Fruit fly (Drosophila melanogaster) whole organism: ENCODE measurements around the gene PCID2.

Experiments used
- CG8478 ChIP-seq: fragments of >200 bp; optimal IDR thresholded peaks from 2 replicates; lab custom pipeline; 2018; ENCODE audit warnings: inconsistent platforms
- Dll ChIP-seq: fragments of >200 bp; optimal IDR thresholded peaks from 2 replicates; lab custom pipeline; 2017
- EcR ChIP-seq, 2 experiments: fragments of >200 bp; optimal IDR thresholded peaks; 2 replicates each; lab custom pipeline; 2017; ENCODE audit warnings: missing biosample characterization in 2 of 2, missing genetic modification characterization in 2 of 2, missing genetic modification reagents in 2 of 2
- pan ChIP-seq: fragments of >200 bp; optimal IDR thresholded peaks from 2 replicates; lab custom pipeline; 2017
- psq ChIP-seq: fragments of >200 bp; optimal IDR thresholded peaks from 2 replicates; lab custom pipeline; 2017
- usp ChIP-seq: fragments of >200 bp; optimal IDR thresholded peaks from 2 replicates; lab custom pipeline; 2017; ENCODE audit warnings: missing biosample characterization, missing genetic modification characterization, mixed read lengths

DNA sequence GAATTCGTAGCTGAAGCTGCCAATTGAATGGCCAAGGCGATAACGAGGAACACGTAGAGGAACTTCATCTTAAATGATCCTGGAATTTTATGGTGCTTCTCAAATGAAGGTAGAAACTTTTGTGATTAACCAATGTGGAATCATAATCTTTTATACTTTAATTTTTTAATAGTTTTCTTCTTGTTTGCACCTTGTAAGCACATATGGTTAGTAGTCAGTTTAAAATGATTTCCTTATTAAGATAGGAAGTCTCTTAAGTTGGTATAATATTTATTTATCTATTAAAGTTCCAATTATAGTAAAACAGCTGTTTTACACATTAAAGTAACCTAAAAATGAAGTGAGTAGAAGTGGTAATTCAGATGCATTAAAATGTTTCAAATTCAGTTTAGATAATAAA, 45.3 kb upstream of the PCID2 start, which contains the start of gene CG43391:
- no peak for TF ChIP-seq usp (GFP tag; lab: Kevin White, UChicago)
- TF ChIP-seq psq (lab: Kevin White, UChicago): no peak
- TF ChIP-seq CG8478: no peak
- TF ChIP-seq Dll (lab: Kevin White, UChicago): no peak
- TF ChIP-seq pan: no peak
- TF ChIP-seq EcR (GFP tag; optimal IDR thresholded peaks at IDR 0.05; lab: Kevin White, UChicago): no peak
